Fruit fly (Drosophila melanogaster): ENCODE measurements around the gene CCHa1.
A peak's percentile ranks its signal among the peaks of the same experiment; 100 is the strongest.

The CCHa1 gene

DNA sequence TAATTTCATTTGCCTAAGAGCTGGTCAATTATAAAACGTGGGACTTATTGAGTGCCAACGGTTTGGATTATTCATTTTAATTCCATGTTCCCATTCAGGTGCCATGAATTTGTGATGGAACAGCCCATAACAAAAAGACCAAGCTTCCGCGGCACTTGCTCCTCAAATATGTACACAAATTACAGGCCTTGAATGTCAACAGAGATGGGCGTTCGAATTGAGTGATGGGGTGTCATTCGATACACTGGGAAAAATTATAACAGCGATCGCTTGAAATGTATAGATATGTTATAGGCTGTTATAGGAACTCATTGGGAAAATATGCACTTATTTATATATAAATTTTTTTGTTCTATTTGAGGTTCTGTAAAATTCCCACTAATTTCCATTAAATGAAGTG, 19.5 kb upstream of the CCHa1 start:
- TF ChIP-seq Jra (GFP tag; optimal IDR thresholded peaks at IDR 0.05) (no peak), rgr (GFP tag; optimal IDR thresholded peaks at IDR 0.05) (no peak), Hr83 (GFP tag; optimal IDR thresholded peaks at IDR 0.05; ENCODE audit: poor library complexity, severe bottlenecking) (no peak), dmrt93B (GFP tag; optimal IDR thresholded peaks at IDR 0.05) (no peak), Hnf4 (GFP tag; optimal IDR thresholded peaks at IDR 0.05) (no peak), psq (GFP tag; optimal IDR thresholded peaks at IDR 0.05) (no peak), foxo (GFP tag; optimal IDR thresholded peaks at IDR 0.05) (no peak), lola (GFP tag; optimal IDR thresholded peaks at IDR 0.05) (no peak), tai (GFP tag; optimal IDR thresholded peaks at IDR 0.05) (no peak), jim (GFP tag; optimal IDR thresholded peaks at IDR 0.05) (no peak), pan (optimal IDR thresholded peaks at IDR 0.05) (no peak), dl (GFP tag; optimal IDR thresholded peaks at IDR 0.05; ENCODE audit: insufficient read depth in 1 of 2, partially characterized antibody in 2 of 2) (no peak), sv (GFP tag; optimal IDR thresholded peaks at IDR 0.05) (no peak), fru (GFP tag; optimal IDR thresholded peaks at IDR 0.05) (no peak), HLH106 (tag; optimal IDR thresholded peaks at IDR 0.05) (no peak), h (GFP tag; optimal IDR thresholded peaks at IDR 0.05) (no peak), CrebA (GFP tag; optimal IDR thresholded peaks at IDR 0.05; ENCODE audit: borderline replicate concordance) (no peak), Mio (GFP tag; optimal IDR thresholded peaks at IDR 0.05) (no peak), brk (GFP tag; optimal IDR thresholded peaks at IDR 0.05) (no peak)

- TF ChIP-seq Abd-B (GFP tag; optimal IDR thresholded peaks at IDR 0.05) (no peak), HLH106 (tag; optimal IDR thresholded peaks at IDR 0.05) (no peak), rgr (GFP tag; optimal IDR thresholded peaks at IDR 0.05) (no peak), usp (GFP tag; optimal IDR thresholded peaks at IDR 0.05) (no peak), GATAd (GFP tag; optimal IDR thresholded peaks at IDR 0.05) (no peak), h (GFP tag; optimal IDR thresholded peaks at IDR 0.05) (no peak), lola (GFP tag; optimal IDR thresholded peaks at IDR 0.05) (no peak), OdsH (GFP tag; optimal IDR thresholded peaks at IDR 0.05) (no peak), CG9705 (GFP tag; optimal IDR thresholded peaks at IDR 0.05) (no peak), CG32264 (GFP tag; optimal IDR thresholded peaks at IDR 0.05) (no peak), jim (GFP tag; optimal IDR thresholded peaks at IDR 0.05) (no peak), N (GFP tag; optimal IDR thresholded peaks at IDR 0.05) (no peak)
Observed at dm6 chr3R:14112066-14112465, 15.4 kb upstream of the CCHa1 start, which contains the start of gene CG14357. Gene CG14357, minus strand, starts transcription at chr3R:14112166.

- TF ChIP-seq CrebA (GFP tag; optimal IDR thresholded peaks at IDR 0.05; ENCODE audit: borderline replicate concordance) (no peak), rgr (GFP tag; optimal IDR thresholded peaks at IDR 0.05) (no peak), Myc (optimal IDR thresholded peaks at IDR 0.05) (no peak), GATAd (GFP tag; optimal IDR thresholded peaks at IDR 0.05) (no peak), Hnf4 (GFP tag; optimal IDR thresholded peaks at IDR 0.05) (no peak), Hr78 (GFP tag; optimal IDR thresholded peaks at IDR 0.05) (no peak), usp (GFP tag; optimal IDR thresholded peaks at IDR 0.05) (no peak), Jra (GFP tag; optimal IDR thresholded peaks at IDR 0.05) (no peak), CG32264 (GFP tag; optimal IDR thresholded peaks at IDR 0.05) (no peak), lola (GFP tag; optimal IDR thresholded peaks at IDR 0.05) (no peak), brk (GFP tag; optimal IDR thresholded peaks at IDR 0.05) (no peak), fru (GFP tag; optimal IDR thresholded peaks at IDR 0.05) (no peak), Mio (GFP tag; optimal IDR thresholded peaks at IDR 0.05) (no peak), dl (GFP tag; optimal IDR thresholded peaks at IDR 0.05; ENCODE audit: insufficient read depth in 1 of 2, partially characterized antibody in 2 of 2) (no peak), dmrt93B (GFP tag; optimal IDR thresholded peaks at IDR 0.05) (no peak), br (GFP tag; optimal IDR thresholded peaks at IDR 0.05) (no peak), Rel (GFP tag; optimal IDR thresholded peaks at IDR 0.05) (no peak), Rel (tag; optimal IDR thresholded peaks at IDR 0.05) (no peak), Abd-B (GFP tag; optimal IDR thresholded peaks at IDR 0.05) (no peak), sage (GFP tag; optimal IDR thresholded peaks at IDR 0.05) (no peak)
Observed at dm6 chr3R:14109145-14109544, 12.5 kb upstream of the CCHa1 start, which contains the start of gene Or88a. Gene Or88a, plus strand, starts transcription at chr3R:14109445.

dm6 chr3R:14108158-14108921, 11.7 kb upstream of the CCHa1 start, which contains the start of gene CG12402:
Gene CG12402, minus strand, starts transcription at chr3R:14108321.
- TF ChIP-seq foxo (GFP tag; optimal IDR thresholded peaks at IDR 0.05) = peak in 1 of 2 experiments; percentile 13
- TF ChIP-seq Sp1 (GFP tag; optimal IDR thresholded peaks at IDR 0.05) = no peak
- TF ChIP-seq Rel (GFP tag; optimal IDR thresholded peaks at IDR 0.05) = no peak
- TF ChIP-seq Rel (tag; optimal IDR thresholded peaks at IDR 0.05) = no peak
- TF ChIP-seq Jra (GFP tag; optimal IDR thresholded peaks at IDR 0.05) = no peak
- TF ChIP-seq psq (GFP tag; optimal IDR thresholded peaks at IDR 0.05) = no peak
- no peak for TF ChIP-seq jim (GFP tag; optimal IDR thresholded peaks at IDR 0.05)
- peak; percentile 34 for TF ChIP-seq Dif (GFP tag; optimal IDR thresholded peaks at IDR 0.05; ENCODE audit: partially characterized antibody)
- peak; percentile 19 for TF ChIP-seq fru (GFP tag; optimal IDR thresholded peaks at IDR 0.05)
- no peak for TF ChIP-seq Dfd (GFP tag; optimal IDR thresholded peaks at IDR 0.05)
- no peak for TF ChIP-seq sage (GFP tag; optimal IDR thresholded peaks at IDR 0.05)
- TF ChIP-seq OdsH (GFP tag; optimal IDR thresholded peaks at IDR 0.05) = no peak
- no peak for TF ChIP-seq N (GFP tag; optimal IDR thresholded peaks at IDR 0.05)
- peak; percentile 41 for TF ChIP-seq sv (GFP tag; optimal IDR thresholded peaks at IDR 0.05)
- no peak for TF ChIP-seq usp (GFP tag; optimal IDR thresholded peaks at IDR 0.05)
